Worm (Caenorhabditis elegans) whole organism, young adult: ENCODE data around the gene Y105C5A.10.
"Not testable (repeated sequence)": the region's sequence is repeated elsewhere in the genome, so short reads cannot be mapped to it uniquely, and the experiment has no call there.

ENCODE experiments used
- B0035.1 ChIP-seq: sonication (generic microtip); optimal IDR thresholded peaks from 2 replicates; lab custom pipeline; 2016; ENCODE audit warnings: missing genetic modification characterization, mild to moderate bottlenecking, missing compliant biosample characterization, missing genotype, missing genetic modification reagents
- B0336.3 ChIP-seq: fragments of 200-800 bp; sonication (Bioruptor generic); IDR thresholded peaks from 2 replicates; pipeline ENCODE4 v1.3.6; 2022; ENCODE audit warnings: missing genetic modification characterization, missing compliant biosample characterization
- C06A6.2 ChIP-seq: fragments of 200-800 bp; sonication (Bioruptor generic); conservative IDR thresholded peaks from 2 replicates; pipeline ENCODE4 v1.3.6; 2022; ENCODE audit warnings: missing genetic modification characterization, missing compliant biosample characterization
- K12H6.12 ChIP-seq: fragments of 200-800 bp; sonication (Bioruptor generic); optimal IDR thresholded peaks from 2 replicates; lab custom pipeline; 2018; ENCODE audit warnings: mild to moderate bottlenecking, missing genetic modification characterization, missing compliant biosample characterization
- Y53G8AR.9 ChIP-seq: fragments of 200-800 bp; sonication (Bioruptor generic); conservative IDR thresholded peaks from 2 replicates; pipeline ENCODE4 v1.3.6; 2022; ENCODE audit warnings: missing genetic modification reagents, missing genetic modification characterization, missing compliant biosample characterization
- akir-1 ChIP-seq: fragments of 200-800 bp; sonication (Bioruptor generic); optimal IDR thresholded peaks from 2 replicates; lab custom pipeline; 2018; ENCODE audit warnings: mild to moderate bottlenecking, missing genetic modification characterization, moderate library complexity, missing compliant biosample characterization
- atf-7 ChIP-seq: sonication (generic microtip); optimal IDR thresholded peaks from 2 replicates; lab custom pipeline; 2017; ENCODE audit warnings: mild to moderate bottlenecking, missing genetic modification characterization, missing compliant biosample characterization
- attf-5 ChIP-seq: fragments of 200-800 bp; sonication (Bioruptor generic); optimal IDR thresholded peaks from 2 replicates; lab custom pipeline; 2018; ENCODE audit warnings: mild to moderate bottlenecking, missing genetic modification characterization, missing compliant biosample characterization
- attf-6 ChIP-seq: fragments of 200-800 bp; sonication (Bioruptor generic); IDR thresholded peaks from 2 replicates; pipeline ENCODE4 v1.3.6; 2022; ENCODE audit warnings: missing genetic modification reagents, missing genetic modification characterization, missing compliant biosample characterization
- cebp-2 ChIP-seq: fragments of 200-800 bp; sonication (Bioruptor generic); IDR thresholded peaks from 2 replicates; pipeline ENCODE4 v1.3.6; 2022; ENCODE audit warnings: missing genetic modification characterization, missing compliant biosample characterization
- ceh-27 ChIP-seq: fragments of 200-800 bp; sonication (Bioruptor generic); optimal IDR thresholded peaks from 2 replicates; lab custom pipeline; 2018; ENCODE audit warnings: mild to moderate bottlenecking, missing genetic modification characterization, moderate library complexity, missing compliant biosample characterization
- chd-7 ChIP-seq: sonication (generic microtip); optimal IDR thresholded peaks from 2 replicates; lab custom pipeline; 2016; ENCODE audit warnings: mild to moderate bottlenecking, missing genetic modification characterization, moderate library complexity, missing compliant biosample characterization
- die-1 ChIP-seq: sonication (generic microtip); optimal IDR thresholded peaks from 2 replicates; lab custom pipeline; 2016; ENCODE audit warnings: missing genotype, mild to moderate bottlenecking, missing genetic modification characterization, missing compliant biosample characterization
- dox-1 ChIP-seq: fragments of 200-800 bp; sonication (Bioruptor generic); IDR thresholded peaks from 2 replicates; pipeline ENCODE4 v1.3.6; 2022; ENCODE audit warnings: missing genetic modification reagents, missing genetic modification characterization, missing compliant biosample characterization
- egl-44 ChIP-seq: fragments of 200-800 bp; sonication (Bioruptor generic); IDR thresholded peaks from 2 replicates; pipeline ENCODE4 v1.3.6; 2022; ENCODE audit warnings: missing genetic modification reagents, missing genetic modification characterization, missing compliant biosample characterization
- ekl-4 ChIP-seq: fragments of 200-800 bp; sonication (Bioruptor generic); IDR thresholded peaks from 2 replicates; pipeline ENCODE4 v1.3.6; 2022; ENCODE audit warnings: missing genetic modification reagents, missing genetic modification characterization, missing compliant biosample characterization
- let-526 ChIP-seq: fragments of 200-800 bp; sonication (Bioruptor generic); IDR thresholded peaks from 2 replicates; pipeline ENCODE4 v1.3.6; 2022; ENCODE audit warnings: missing genetic modification reagents, missing genetic modification characterization, missing compliant biosample characterization
- let-607 ChIP-seq, 2 experiments: fragments of 200-800 bp in 1 of 2; sonication (Bioruptor generic) in 1 of 2; sonication (generic microtip) in 1 of 2; optimal IDR thresholded peaks; 2 replicates each; lab custom pipeline; 2016 to 2018; ENCODE audit warnings: mild to moderate bottlenecking in 2 of 2, missing compliant biosample characterization in 2 of 2, missing genetic modification characterization in 2 of 2, moderate library complexity in 2 of 2, missing genotype in 1 of 2
- lin-26 ChIP-seq: fragments of 200-800 bp; sonication (Bioruptor generic); IDR thresholded peaks from 2 replicates; pipeline ENCODE4 v1.3.6; 2022; ENCODE audit warnings: missing genetic modification reagents, missing genetic modification characterization, missing compliant biosample characterization
- lin-35 ChIP-seq, 3 experiments: fragments of 150-350 bp in 2 of 3; sonication (generic microtip) in 1 of 3; optimal IDR thresholded peaks; 2 replicates each; lab custom pipeline; 2014 to 2018; ENCODE audit warnings: missing biosample characterization in 3 of 3, missing genetic modification characterization in 3 of 3, missing genetic modification reagents in 3 of 3
- lin-40 ChIP-seq: sonication (generic microtip); optimal IDR thresholded peaks from 2 replicates; lab custom pipeline; 2016; ENCODE audit warnings: missing genetic modification characterization, mild to moderate bottlenecking, missing compliant biosample characterization, missing genotype, missing genetic modification reagents
- lin-54 ChIP-seq: fragments of 200-800 bp; sonication (Bioruptor generic); optimal IDR thresholded peaks from 2 replicates; lab custom pipeline; 2018; ENCODE audit warnings: mild to moderate bottlenecking, missing genetic modification characterization, missing compliant biosample characterization
- madf-3 ChIP-seq: fragments of 200-800 bp; sonication (Bioruptor generic); IDR thresholded peaks from 2 replicates; pipeline ENCODE4 v1.3.6; 2022; ENCODE audit warnings: missing genetic modification reagents, missing genetic modification characterization, missing compliant biosample characterization
- madf-6 ChIP-seq: fragments of 200-800 bp; sonication (Bioruptor generic); IDR thresholded peaks from 2 replicates; pipeline ENCODE4 v1.3.6; 2022; ENCODE audit warnings: missing genetic modification reagents, missing genetic modification characterization, missing compliant biosample characterization
- mcd-1 ChIP-seq: fragments of 200-800 bp; sonication (Bioruptor generic); IDR thresholded peaks from 2 replicates; pipeline ENCODE4 v1.3.6; 2022; ENCODE audit warnings: missing genetic modification reagents, missing genetic modification characterization, missing compliant biosample characterization
- nhr-27 ChIP-seq: fragments of 200-800 bp; sonication (Bioruptor generic); optimal IDR thresholded peaks from 2 replicates; lab custom pipeline; 2018; ENCODE audit warnings: mild to moderate bottlenecking, missing genetic modification characterization, moderate library complexity, missing compliant biosample characterization
- nhr-80 ChIP-seq: sonication (generic microtip); optimal IDR thresholded peaks from 2 replicates; lab custom pipeline; 2016; ENCODE audit warnings: missing genetic modification characterization, missing compliant biosample characterization
- pbrm-1 ChIP-seq: fragments of 200-800 bp; sonication (Bioruptor generic); IDR thresholded peaks from 2 replicates; pipeline ENCODE4 v1.3.6; 2022; ENCODE audit warnings: missing genetic modification reagents, missing genetic modification characterization, missing compliant biosample characterization
- rcor-1 ChIP-seq: fragments of 200-800 bp; sonication (Bioruptor generic); IDR thresholded peaks from 2 replicates; pipeline ENCODE4 v1.3.6; 2022; ENCODE audit warnings: missing genetic modification reagents, missing genetic modification characterization, missing compliant biosample characterization
- rec-8 ChIP-seq, 2 experiments: sonication (generic microtip); optimal IDR thresholded peaks; 2 replicates each; lab custom pipeline; 2016; ENCODE audit warnings: mild to moderate bottlenecking in 2 of 2, missing genetic modification characterization in 2 of 2, missing genetic modification reagents in 2 of 2, missing genotype in 2 of 2, missing biosample characterization in 1 of 2, missing compliant biosample characterization in 1 of 2, moderate library complexity in 1 of 2
- repo-1 ChIP-seq: sonication (generic microtip); optimal IDR thresholded peaks from 2 replicates; lab custom pipeline; 2017; ENCODE audit warnings: mild to moderate bottlenecking, missing genetic modification characterization, missing compliant biosample characterization
- snpc-1.3 ChIP-seq: sonication (generic microtip); optimal IDR thresholded peaks from 2 replicates; lab custom pipeline; 2017; ENCODE audit warnings: missing genetic modification characterization, mild to moderate bottlenecking, missing compliant biosample characterization, antibody characterized with exemption, moderate library complexity, missing genotype, missing genetic modification reagents; ENCODE audit not compliant: insufficient read depth
- snpc-4 ChIP-seq, 5 experiments: fragments of 150-350 bp in 1 of 5; sonication (generic microtip) in 4 of 5; optimal IDR thresholded peaks; 2 replicates each; lab custom pipeline; 2014 to 2018; ENCODE audit warnings: missing genetic modification characterization in 5 of 5, missing biosample characterization in 3 of 5, antibody characterized with exemption in 2 of 5, mild to moderate bottlenecking in 2 of 5, missing compliant biosample characterization in 2 of 5, missing genotype in 2 of 5, moderate library complexity in 2 of 5, missing genetic modification reagents in 1 of 5
- somi-1 ChIP-seq: fragments of 200-800 bp; sonication (Bioruptor generic); optimal IDR thresholded peaks from 2 replicates; lab custom pipeline; 2018; ENCODE audit warnings: mild to moderate bottlenecking, missing genetic modification characterization, missing compliant biosample characterization
- sptf-2 ChIP-seq: fragments of 200-800 bp; sonication (Bioruptor generic); optimal IDR thresholded peaks from 2 replicates; lab custom pipeline; 2018; ENCODE audit warnings: mild to moderate bottlenecking, missing genetic modification characterization, missing compliant biosample characterization
- tlf-1 ChIP-seq: fragments of 200-800 bp; sonication (Bioruptor generic); optimal IDR thresholded peaks from 2 replicates; lab custom pipeline; 2018; ENCODE audit warnings: mild to moderate bottlenecking, missing genetic modification characterization, missing compliant biosample characterization
- zfh-2 ChIP-seq: fragments of 200-800 bp; sonication (Bioruptor generic); conservative IDR thresholded peaks from 2 replicates; pipeline ENCODE4 v1.3.6; 2022; ENCODE audit warnings: missing genetic modification reagents, missing genetic modification characterization, missing compliant biosample characterization
- ztf-26 ChIP-seq: sonication (generic microtip); optimal IDR thresholded peaks from 2 replicates; lab custom pipeline; 2017; ENCODE audit warnings: missing genetic modification characterization, missing compliant biosample characterization
- ztf-6 ChIP-seq: fragments of 200-800 bp; sonication (Bioruptor generic); IDR thresholded peaks from 2 replicates; pipeline ENCODE4 v1.3.6; 2022; ENCODE audit warnings: missing genetic modification reagents, missing genetic modification characterization, missing compliant biosample characterization

The Y105C5A.10 gene

ce11 chrIV:15639223-15639622 is 3.7 kb downstream of the Y105C5A.10 start (continued):
- no peak for TF ChIP-seq nhr-27 (tag; lab: Kevin White, UChicago)
- no peak for TF ChIP-seq cebp-2

- TF ChIP-seq madf-6 (GFP tag; lab: Robert Waterston, UW) (no peak), nhr-80 (peak; percentile 69), snpc-1.3 (no peak), dox-1 (GFP tag; lab: Robert Waterston, UW) (peak; percentile 59), somi-1 (GFP tag; lab: Kevin White, UChicago) (no peak), sptf-2 (GFP tag; lab: Kevin White, UChicago) (no peak)
Measured at ce11 chrIV:15640852-15641251, 5.3 kb downstream of the Y105C5A.10 start, which contains the start of gene Y105C5A.13. Gene Y105C5A.13 (plus strand): TSS chrIV:15641231.

- TF ChIP-seq rec-8 (tag; optimal IDR thresholded peaks at IDR 0.05; lab: Kevin White, UChicago); ztf-6 (GFP tag; lab: Robert Waterston, UW); attf-5 (GFP tag; lab: Kevin White, UChicago): not testable (repeated sequence)
- TF ChIP-seq, all 124 proteins: peak for 0; not testable (repeated sequence) for 124
Measured at ce11 chrIV:15641699-15642098, 6.1 kb downstream of the Y105C5A.10 start, which contains the start of gene Y105C5A.12. Gene Y105C5A.12 (minus strand): TSS chrIV:15641799.

DNA sequence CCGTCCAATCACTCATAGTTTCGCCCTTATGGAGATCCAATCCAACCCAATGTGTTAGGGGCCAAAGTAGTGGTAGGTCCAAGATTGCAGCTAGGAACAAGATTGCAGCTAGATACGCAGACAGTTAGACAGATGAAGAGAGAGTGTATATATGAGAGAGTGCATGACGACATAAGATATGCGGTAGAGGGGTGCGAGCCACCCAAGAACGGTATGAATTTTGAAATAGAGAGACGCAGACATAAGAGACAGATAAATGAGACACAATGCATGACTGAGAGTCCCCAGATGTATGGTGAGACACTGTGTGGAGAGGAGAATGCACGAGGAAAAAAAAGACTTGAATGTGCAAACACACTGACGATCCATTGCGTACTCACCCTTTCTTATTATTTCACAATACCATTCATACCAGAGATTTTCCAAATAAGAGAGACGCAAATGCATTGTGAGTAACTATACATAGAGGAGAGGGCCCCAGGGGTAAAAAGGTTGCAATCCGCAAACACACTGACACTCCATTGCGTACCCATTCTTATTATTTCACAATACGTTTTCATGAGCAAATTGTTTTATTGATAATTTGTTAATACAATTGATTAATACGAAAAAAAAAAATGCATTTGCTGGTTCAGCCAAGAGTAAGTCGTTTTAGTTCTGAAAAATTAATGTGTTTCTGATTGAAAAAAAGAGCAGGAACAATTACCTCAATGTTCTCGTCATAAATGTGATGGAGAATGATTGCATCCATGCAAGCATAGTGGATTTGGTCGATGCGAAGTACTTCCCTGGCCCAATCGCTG is 11.1 kb downstream of the Y105C5A.10 start, which contains the start of the genes Y105C5A.1268 and Y105C5A.1272:
Y105C5A.1268 (minus strand) TSS at position 51 of the 803 bp plus-strand sequence.
Y105C5A.1272 (plus strand) TSS at position 575 of the 803 bp plus-strand sequence.
- TF ChIP-seq C06A6.2 (GFP tag; lab: Robert Waterston, UW), result peak; percentile 76
- peak in 1 of 2 experiments; percentile 43 for TF ChIP-seq let-607 (tag; optimal IDR thresholded peaks at IDR 0.05; lab: Kevin White, UChicago)
- 0 out of 2 replicates have a peak, but pooled peaks have one; percentile 16 for TF ChIP-seq madf-3 (GFP tag; lab: Robert Waterston, UW)
- peak; percentile 85 for TF ChIP-seq dox-1 (GFP tag; lab: Robert Waterston, UW)
- peak; percentile 13 for TF ChIP-seq snpc-4 (GFP tag; optimal IDR thresholded peaks at IDR 0.05; lab: Kevin White, UChicago)
- peak in 2 of 4 experiments; percentile 81 to 83 for TF ChIP-seq snpc-4 (tag; optimal IDR thresholded peaks at IDR 0.05; lab: Kevin White, UChicago)
- peak; percentile 67 for TF ChIP-seq lin-54 (GFP tag; lab: Kevin White, UChicago)
- TF ChIP-seq mcd-1, result peak; percentile 80
- TF ChIP-seq K12H6.12 (tag; lab: Kevin White, UChicago), result peak; percentile 96
- TF ChIP-seq atf-7 (tag; lab: Kevin White, UChicago), result peak; percentile 75
- TF ChIP-seq akir-1 (GFP tag; lab: Kevin White, UChicago), result peak; percentile 3
- peak; percentile 97 for TF ChIP-seq lin-40 (tag; lab: Kevin White, UChicago)
- TF ChIP-seq egl-44 (GFP tag; lab: Robert Waterston, UW), result peak; percentile 71; the same call in 1 of the 2 replicates
- TF ChIP-seq tlf-1, result peak; percentile 32
- peak; percentile 83 for TF ChIP-seq chd-7
- peak; percentile 84 for TF ChIP-seq ekl-4 (GFP tag; lab: Robert Waterston, UW)
- peak in 1 of 3 experiments; percentile 78 for TF ChIP-seq lin-35 (GFP tag; optimal IDR thresholded peaks at IDR 0.05; lab: Kevin White, UChicago)
- TF ChIP-seq ceh-27 (GFP tag; lab: Kevin White, UChicago), result peak; percentile 64
- peak; percentile 100 for TF ChIP-seq pbrm-1 (GFP tag; lab: Robert Waterston, UW)
- TF ChIP-seq zfh-2 (GFP tag; lab: Robert Waterston, UW), result peak; percentile 41; the same call in 1 of the 2 replicates
- 0 out of 2 replicates have a peak, but pooled peaks have one; percentile 41 for TF ChIP-seq let-526 (GFP tag; lab: Robert Waterston, UW)
- peak; percentile 34 for TF ChIP-seq B0035.1
- peak; percentile 54 for TF ChIP-seq ztf-26 (tag; lab: Kevin White, UChicago)
- peak; percentile 82 for TF ChIP-seq B0336.3 (GFP tag; lab: Robert Waterston, UW)
- TF ChIP-seq repo-1 (tag; lab: Kevin White, UChicago), result peak; percentile 37
- peak; percentile 2 for TF ChIP-seq die-1 (tag; lab: Kevin White, UChicago)
- TF ChIP-seq rcor-1 (GFP tag; lab: Robert Waterston, UW), result peak; percentile 58
- TF ChIP-seq lin-26 (GFP tag; lab: Robert Waterston, UW), result 0 out of 2 replicates have a peak, but pooled peaks have one; percentile 31
- 0 out of 2 replicates have a peak, but pooled peaks have one; percentile 37 for TF ChIP-seq attf-6 (GFP tag; lab: Robert Waterston, UW)
- peak; percentile 9 for TF ChIP-seq nhr-80
- peak; percentile 84; the same call in 1 of the 2 replicates for TF ChIP-seq Y53G8AR.9 (GFP tag; lab: Robert Waterston, UW)
